Worm (Caenorhabditis elegans) whole organism, L1 larva: ENCODE measurements around the gene C17H12.8.

Experiments
- C16A3.4 ChIP-seq: fragments of 150-350 bp; optimal IDR thresholded peaks from 2 replicates; lab custom pipeline; 2014; ENCODE audit warnings: missing biosample characterization, missing genetic modification characterization
- C34B4.2 ChIP-seq: sonication (generic microtip); optimal IDR thresholded peaks from 2 replicates; lab custom pipeline; 2017; ENCODE audit warnings: mild to moderate bottlenecking, missing genetic modification characterization, missing compliant biosample characterization
- alr-1 ChIP-seq: fragments of 200-800 bp; sonication (Bioruptor generic); optimal IDR thresholded peaks from 2 replicates; lab custom pipeline; 2018; ENCODE audit warnings: borderline replicate concordance, mild to moderate bottlenecking, missing genetic modification characterization, missing compliant biosample characterization
- ceh-82 ChIP-seq, 3 experiments: fragments of 150-350 bp in 1 of 3; sonication (generic microtip) in 2 of 3; optimal IDR thresholded peaks; 2 replicates each; lab custom pipeline; 2014 to 2017; ENCODE audit warnings: missing biosample characterization in 3 of 3, missing genetic modification characterization in 3 of 3
- ceh-88 ChIP-seq: fragments of 200-800 bp; sonication (Bioruptor generic); IDR thresholded peaks from 2 replicates; pipeline ENCODE4 v1.3.6; 2022; ENCODE audit warnings: missing genetic modification characterization, missing compliant biosample characterization
- ceh-90 ChIP-seq: sonication (generic microtip); optimal IDR thresholded peaks from 2 replicates; lab custom pipeline; 2016; ENCODE audit warnings: missing genetic modification characterization, missing compliant biosample characterization
- ces-1 ChIP-seq: fragments of 150-350 bp; optimal IDR thresholded peaks from 2 replicates; lab custom pipeline; 2014; ENCODE audit warnings: missing biosample characterization, missing genetic modification reagents, missing genetic modification characterization
- dpl-1 ChIP-seq, 3 experiments: fragments of 150-350 bp in 2 of 3; sonication (generic microtip) in 1 of 3; optimal IDR thresholded peaks; 2 replicates each; lab custom pipeline; 2014 to 2017; ENCODE audit warnings: missing biosample characterization in 3 of 3, missing genetic modification characterization in 3 of 3, missing genetic modification reagents in 3 of 3
- dsc-1 ChIP-seq: sonication (generic microtip); optimal IDR thresholded peaks from 2 replicates; lab custom pipeline; 2016; ENCODE audit warnings: mild to moderate bottlenecking, missing genetic modification characterization, missing compliant biosample characterization
- efl-1 ChIP-seq, 4 experiments: fragments of 150-350 bp; optimal IDR thresholded peaks in 3 of 4; peaks in 1 of 4; 1 replicate in 1 of 4; 2 replicates in 3 of 4; lab custom pipeline; 2014; ENCODE audit warnings: missing biosample characterization in 2 of 4, missing genetic modification characterization in 2 of 4, missing genetic modification reagents in 2 of 4
- efl-3 ChIP-seq: fragments of 200-800 bp; sonication (Bioruptor generic); optimal IDR thresholded peaks from 2 replicates; lab custom pipeline; 2018; ENCODE audit warnings: mild to moderate bottlenecking, missing genetic modification characterization, missing compliant biosample characterization
- egl-13 ChIP-seq: sonication (generic microtip); optimal IDR thresholded peaks from 2 replicates; lab custom pipeline; 2016; ENCODE audit warnings: missing genotype, missing genetic modification reagents, missing genetic modification characterization, missing compliant biosample characterization
- egl-27 ChIP-seq, 2 experiments: fragments of 150-350 bp in 1 of 2; sonication (generic microtip); optimal IDR thresholded peaks; 3 replicates each; lab custom pipeline; 2017 to 2018; ENCODE audit warnings: missing biosample characterization in 2 of 2, missing genetic modification characterization in 2 of 2, missing genetic modification reagents in 2 of 2
- elt-2 ChIP-seq: sonication (generic microtip); optimal IDR thresholded peaks from 2 replicates; lab custom pipeline; 2016; ENCODE audit warnings: missing genetic modification characterization, mild to moderate bottlenecking, inconsistent platforms, missing compliant biosample characterization, missing genetic modification reagents
- elt-3 ChIP-seq, 6 experiments: fragments of 150-350 bp in 1 of 6; sonication (generic microtip); optimal IDR thresholded peaks; 2 replicates each; lab custom pipeline; 2017 to 2018; ENCODE audit warnings: missing biosample characterization in 6 of 6, missing genetic modification characterization in 6 of 6, inconsistent platforms in 1 of 6
- ets-5 ChIP-seq: fragments of 200-800 bp; sonication (Bioruptor generic); IDR thresholded peaks from 2 replicates; pipeline ENCODE4 v1.3.6; 2022; ENCODE audit warnings: missing genetic modification characterization, missing compliant biosample characterization
- fkh-10 ChIP-seq: sonication (generic microtip); optimal IDR thresholded peaks from 2 replicates; lab custom pipeline; 2017; ENCODE audit warnings: missing biosample characterization, missing genetic modification reagents, missing genetic modification characterization
- fkh-8 ChIP-seq: sonication (generic microtip); optimal IDR thresholded peaks from 2 replicates; lab custom pipeline; 2016; ENCODE audit warnings: mild to moderate bottlenecking, missing genetic modification characterization, missing compliant biosample characterization
- fos-1 ChIP-seq: fragments of 150-350 bp; optimal IDR thresholded peaks from 2 replicates; lab custom pipeline; 2014; ENCODE audit warnings: missing biosample characterization, missing genetic modification characterization
- grh-1 ChIP-seq: fragments of 200-800 bp; sonication (Bioruptor generic); IDR thresholded peaks from 2 replicates; pipeline ENCODE4 v1.3.6; 2022; ENCODE audit warnings: missing genetic modification reagents, missing genetic modification characterization, missing compliant biosample characterization
- hlh-17 ChIP-seq: fragments of 200-800 bp; sonication (Bioruptor generic); optimal IDR thresholded peaks from 2 replicates; lab custom pipeline; 2018; ENCODE audit warnings: missing genetic modification characterization, mild to moderate bottlenecking, missing compliant biosample characterization, moderate library complexity, borderline replicate concordance
- hpl-2 ChIP-seq: fragments of 150-350 bp; optimal IDR thresholded peaks from 2 replicates; lab custom pipeline; 2014; ENCODE audit warnings: missing biosample characterization, missing genetic modification reagents, missing genetic modification characterization
- lin-13 ChIP-seq: fragments of 150-350 bp; optimal IDR thresholded peaks from 2 replicates; lab custom pipeline; 2014; ENCODE audit warnings: missing biosample characterization, missing genetic modification reagents, missing genetic modification characterization
- lin-14 ChIP-seq: fragments of 200-800 bp; sonication (Bioruptor generic); optimal IDR thresholded peaks from 2 replicates; lab custom pipeline; 2018; ENCODE audit warnings: mild to moderate bottlenecking, missing genetic modification characterization, moderate library complexity, missing compliant biosample characterization
- lin-35 ChIP-seq, 2 experiments: fragments of 150-350 bp; optimal IDR thresholded peaks; 2 replicates each; lab custom pipeline; 2014; ENCODE audit warnings: missing biosample characterization in 2 of 2, missing genetic modification characterization in 2 of 2, missing genetic modification reagents in 2 of 2
- lsy-2 ChIP-seq, 2 experiments: fragments of 150-350 bp; optimal IDR thresholded peaks; 2 replicates each; lab custom pipeline; 2014; ENCODE audit warnings: missing biosample characterization in 2 of 2, missing genetic modification characterization in 2 of 2
- mef-2 ChIP-seq: fragments of 150-350 bp; optimal IDR thresholded peaks from 2 replicates; lab custom pipeline; 2014; ENCODE audit warnings: missing biosample characterization, missing genetic modification characterization
- nhr-11 ChIP-seq: fragments of 150-350 bp; optimal IDR thresholded peaks from 2 replicates; lab custom pipeline; 2014; ENCODE audit warnings: missing biosample characterization, missing genetic modification characterization
- nhr-28 ChIP-seq: fragments of 150-350 bp; optimal IDR thresholded peaks from 2 replicates; lab custom pipeline; 2014; ENCODE audit warnings: missing biosample characterization, missing genetic modification characterization
- nhr-71 ChIP-seq: sonication (generic microtip); optimal IDR thresholded peaks from 2 replicates; lab custom pipeline; 2016; ENCODE audit warnings: mild to moderate bottlenecking, missing genetic modification characterization, moderate library complexity, missing compliant biosample characterization
- nhr-84 ChIP-seq: sonication (generic microtip); optimal IDR thresholded peaks from 2 replicates; lab custom pipeline; 2017; ENCODE audit warnings: missing biosample characterization, missing genetic modification characterization
- nhr-85 ChIP-seq: sonication (generic microtip); peaks from one replicate; lab custom pipeline; 2016; ENCODE audit warnings: missing genetic modification characterization, inconsistent platforms, missing compliant biosample characterization
- pqm-1 ChIP-seq: sonication (generic microtip); optimal IDR thresholded peaks from 3 replicates; lab custom pipeline; 2017; ENCODE audit warnings: missing biosample characterization, missing genetic modification characterization
- rnt-1 ChIP-seq: sonication (generic microtip); optimal IDR thresholded peaks from 2 replicates; lab custom pipeline; 2016; ENCODE audit warnings: mild to moderate bottlenecking, missing genetic modification characterization, moderate library complexity, missing compliant biosample characterization
- snpc-4 ChIP-seq: fragments of 150-350 bp; optimal IDR thresholded peaks from 2 replicates; lab custom pipeline; 2014; ENCODE audit warnings: missing biosample characterization, missing genetic modification characterization
- snu-23 ChIP-seq: sonication (generic microtip); optimal IDR thresholded peaks from 2 replicates; lab custom pipeline; 2016; ENCODE audit warnings: missing genetic modification characterization, missing compliant biosample characterization
- sox-4 ChIP-seq: sonication (generic microtip); optimal IDR thresholded peaks from 2 replicates; lab custom pipeline; 2016; ENCODE audit warnings: missing genetic modification characterization, missing compliant biosample characterization
- sup-37 ChIP-seq: fragments of 200-800 bp; sonication (Bioruptor generic); optimal IDR thresholded peaks from 2 replicates; lab custom pipeline; 2018; ENCODE audit warnings: mild to moderate bottlenecking, missing genetic modification characterization, missing compliant biosample characterization
- tbx-2 ChIP-seq: sonication (generic microtip); optimal IDR thresholded peaks from 2 replicates; lab custom pipeline; 2016; ENCODE audit warnings: missing genetic modification characterization, missing compliant biosample characterization
- tlp-1 ChIP-seq: fragments of 150-350 bp; optimal IDR thresholded peaks from 2 replicates; lab custom pipeline; 2014; ENCODE audit warnings: missing biosample characterization, missing genetic modification characterization
- unc-130 ChIP-seq: fragments of 150-350 bp; optimal IDR thresholded peaks from 2 replicates; lab custom pipeline; 2017; ENCODE audit warnings: missing biosample characterization, missing genetic modification characterization, inconsistent platforms
- unc-86 ChIP-seq: sonication (generic microtip); optimal IDR thresholded peaks from 2 replicates; lab custom pipeline; 2016; ENCODE audit warnings: missing genetic modification characterization, missing compliant biosample characterization
- vab-15 ChIP-seq: sonication (generic microtip); optimal IDR thresholded peaks from 2 replicates; lab custom pipeline; 2017; ENCODE audit warnings: missing genotype, mild to moderate bottlenecking, missing genetic modification characterization, missing compliant biosample characterization
- xbp-1 ChIP-seq: sonication (generic microtip); optimal IDR thresholded peaks from 2 replicates; lab custom pipeline; 2016; ENCODE audit warnings: missing genetic modification characterization, missing compliant biosample characterization
- zip-4 ChIP-seq: fragments of 200-800 bp; sonication (Bioruptor generic); optimal IDR thresholded peaks from 2 replicates; lab custom pipeline; 2018; ENCODE audit warnings: mild to moderate bottlenecking, missing genetic modification characterization, moderate library complexity, missing compliant biosample characterization

The C17H12.8 gene

DNA sequence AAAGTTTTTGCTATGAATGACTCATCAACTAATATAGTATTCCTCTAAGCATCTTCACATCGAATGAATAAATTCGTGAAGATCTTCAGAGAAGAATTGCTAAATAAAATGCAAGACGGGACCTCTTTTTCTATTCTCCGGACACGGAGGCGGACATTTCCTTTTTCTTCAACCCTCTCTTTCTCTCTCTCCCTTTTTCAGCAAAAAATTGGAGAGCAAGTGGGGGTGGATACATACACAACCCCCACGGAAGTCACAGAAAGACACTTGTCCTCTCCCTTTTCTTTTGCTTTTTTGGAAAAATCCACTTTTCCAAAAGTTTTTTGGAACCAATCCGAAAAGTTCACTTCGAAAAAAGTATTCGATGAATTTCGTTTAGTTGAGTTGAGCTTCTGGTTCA is 16.2 kb downstream of the C17H12.8 start (continued):
- TF ChIP-seq efl-1 (optimal IDR thresholded peaks at IDR 0.05; lab: Kevin White, UChicago) (no peak), efl-1 (GFP tag; optimal IDR thresholded peaks at IDR 0.05 in 1 of 2; lab: Kevin White, UChicago) (no peak), lin-13 (GFP tag; lab: Kevin White, UChicago) (no peak), nhr-85 (tag; lab: Kevin White, UChicago) (no peak), ceh-90 (tag; lab: Kevin White, UChicago) (no peak), lsy-2 (tag; optimal IDR thresholded peaks at IDR 0.05; lab: Kevin White, UChicago) (peak in 1 of 2 experiments; percentile 19), tbx-2 (tag; lab: Kevin White, UChicago) (no peak), unc-86 (tag; lab: Kevin White, UChicago) (peak; percentile 50), nhr-71 (tag; lab: Kevin White, UChicago) (peak; percentile 10), C34B4.2 (tag; lab: Kevin White, UChicago) (no peak), ceh-82 (tag; optimal IDR thresholded peaks at IDR 0.05; lab: Kevin White, UChicago) (peak in 1 of 3 experiments; percentile 29), ets-5 (no peak), vab-15 (tag; lab: Kevin White, UChicago) (no peak), ceh-88 (no peak), hlh-17 (no peak), fkh-10 (GFP tag; lab: Kevin White, UChicago) (peak; percentile 86), elt-2 (tag; lab: Kevin White, UChicago) (no peak), C16A3.4 (tag; lab: Kevin White, UChicago) (no peak), snu-23 (GFP tag; lab: Kevin White, UChicago) (no peak), elt-3 (tag; optimal IDR thresholded peaks at IDR 0.05; lab: Kevin White, UChicago) (no peak), dpl-1 (GFP tag; optimal IDR thresholded peaks at IDR 0.05; lab: Kevin White, UChicago) (no peak), nhr-28 (tag; lab: Kevin White, UChicago) (no peak), tlp-1 (tag; lab: Kevin White, UChicago) (no peak), lin-14 (peak; percentile 83), fkh-8 (no peak), nhr-11 (tag; lab: Kevin White, UChicago) (no peak), snpc-4 (tag; lab: Kevin White, UChicago) (no peak), xbp-1 (tag; lab: Kevin White, UChicago) (no peak), ces-1 (peak; percentile 28), nhr-84 (no peak), egl-13 (no peak), efl-3 (GFP tag; lab: Kevin White, UChicago) (no peak), grh-1 (GFP tag; lab: Robert Waterston, UW) (no peak)

DNA sequence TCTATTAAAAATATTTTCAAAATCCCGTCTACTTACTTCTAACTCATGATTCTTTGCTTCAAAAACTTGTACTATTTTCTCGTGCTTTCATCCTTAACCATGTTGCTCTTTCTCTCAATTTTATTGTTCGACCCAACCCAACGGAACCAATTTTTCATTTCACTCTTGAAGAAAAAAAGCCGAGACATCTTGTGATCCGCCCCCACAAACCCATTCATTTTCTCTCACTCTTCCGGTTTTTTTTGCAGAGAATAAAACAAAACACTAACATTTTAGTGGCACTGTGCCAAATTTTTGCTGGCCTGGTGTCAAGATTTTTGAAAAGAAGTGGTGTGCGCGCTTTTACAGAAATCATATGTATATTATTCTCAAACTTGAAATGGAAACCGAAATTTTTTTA is 18.3 kb downstream of the C17H12.8 start:
- TF ChIP-seq sox-4: no peak
- no peak for TF ChIP-seq egl-27 (tag; optimal IDR thresholded peaks at IDR 0.05; lab: Kevin White, UChicago)
- no peak for TF ChIP-seq zip-4 (GFP tag; lab: Kevin White, UChicago)
- peak; percentile 43 for TF ChIP-seq nhr-71 (tag; lab: Kevin White, UChicago)
- TF ChIP-seq lsy-2 (tag; optimal IDR thresholded peaks at IDR 0.05; lab: Kevin White, UChicago): peak in 1 of 2 experiments; percentile 33
- TF ChIP-seq hpl-2 (GFP tag; lab: Kevin White, UChicago): no peak
- TF ChIP-seq lin-14: peak; percentile 84
- TF ChIP-seq fos-1 (tag; lab: Kevin White, UChicago): no peak
- TF ChIP-seq sup-37: no peak
- TF ChIP-seq rnt-1 (tag; lab: Kevin White, UChicago): peak; percentile 46
- no peak for TF ChIP-seq alr-1 (tag; lab: Kevin White, UChicago)
- no peak for TF ChIP-seq pqm-1 (tag; lab: Kevin White, UChicago)
- no peak for TF ChIP-seq efl-1 (optimal IDR thresholded peaks at IDR 0.05; lab: Kevin White, UChicago)
- TF ChIP-seq efl-1 (GFP tag; optimal IDR thresholded peaks at IDR 0.05 in 1 of 2; lab: Kevin White, UChicago): peak in 1 of 2 experiments; percentile 76
- TF ChIP-seq unc-130 (tag; lab: Kevin White, UChicago): no peak
- TF ChIP-seq lin-35 (GFP tag; optimal IDR thresholded peaks at IDR 0.05; lab: Kevin White, UChicago): no peak
- TF ChIP-seq dsc-1 (tag; lab: Kevin White, UChicago): peak; percentile 35
- no peak for TF ChIP-seq mef-2 (tag; lab: Kevin White, UChicago)
